Worm (Caenorhabditis elegans): ENCODE results near the gene lin-23.

lin-23 gene

ce11 chrII:6348360-6348759 lies 22.7 kb upstream of the lin-23 start (continued):
- no peak for TF ChIP-seq ceh-62 (tag; optimal IDR thresholded peaks at IDR 0.05)
- TF ChIP-seq ces-1 (GFP tag; optimal IDR thresholded peaks at IDR 0.05): no peak
- no peak for TF ChIP-seq D1046.2 (GFP tag; IDR thresholded peaks at IDR 0.05)
- TF ChIP-seq snpc-4 (tag; optimal IDR thresholded peaks at IDR 0.05): peak; percentile 36
- no peak for TF ChIP-seq F26F4.8 (GFP tag; conservative IDR thresholded peaks at IDR 0.05)
- TF ChIP-seq php-3 (GFP tag; IDR thresholded peaks at IDR 0.05): 0 out of 2 replicates have a peak, but pooled peaks have one; percentile 30
- TF ChIP-seq zfp-3 (GFP tag; conservative IDR thresholded peaks at IDR 0.05): 0 out of 2 replicates have a peak, but pooled peaks have one; percentile 33
- no peak for TF ChIP-seq sdz-12 (GFP tag; optimal IDR thresholded peaks at IDR 0.05)
- peak; percentile 20 for TF ChIP-seq ceh-28 (tag; optimal IDR thresholded peaks at IDR 0.05)

- no peak for TF ChIP-seq mxl-3 (GFP tag; optimal IDR thresholded peaks at IDR 0.05)
- TF ChIP-seq Y48G9A.11 (GFP tag; IDR thresholded peaks at IDR 0.05): no peak
- no peak for TF ChIP-seq fos-1 (tag; optimal IDR thresholded peaks at IDR 0.05)
- TF ChIP-seq ceh-82 (tag; optimal IDR thresholded peaks at IDR 0.05): no peak
- TF ChIP-seq spr-1 (tag; optimal IDR thresholded peaks at IDR 0.05): no peak
- no peak for TF ChIP-seq lin-38 (GFP tag; IDR thresholded peaks at IDR 0.05)
- TF ChIP-seq unc-39 (tag; optimal IDR thresholded peaks at IDR 0.05): no peak
- no peak for TF ChIP-seq tag-97 (GFP tag; IDR thresholded peaks at IDR 0.05)
- TF ChIP-seq T26A8.4 (GFP tag; IDR thresholded peaks at IDR 0.05): no peak
Observed at ce11 chrII:6349968-6350367, 21.1 kb upstream of the lin-23 start.

ce11 chrII:6351887-6352286 lies 19.2 kb upstream of the lin-23 start, which contains the start of gene C32D5.10:
C32D5.10 (minus strand) TSS chrII:6351987.
- no peak for TF ChIP-seq jun-1 (tag; optimal IDR thresholded peaks at IDR 0.05)
- no peak for TF ChIP-seq gei-8 (GFP tag; optimal IDR thresholded peaks at IDR 0.05)
- no peak for TF ChIP-seq nhr-6 (tag; optimal IDR thresholded peaks at IDR 0.05)
- TF ChIP-seq zag-1 (tag; optimal IDR thresholded peaks at IDR 0.05): no peak
- TF ChIP-seq snpc-1.2 (GFP tag; IDR thresholded peaks at IDR 0.05): no peak
- TF ChIP-seq tag-97 (GFP tag; IDR thresholded peaks at IDR 0.05): no peak
- no peak for TF ChIP-seq nhr-77 (tag; optimal IDR thresholded peaks at IDR 0.05)
- TF ChIP-seq ceh-62 (tag; optimal IDR thresholded peaks at IDR 0.05): no peak
- TF ChIP-seq unc-130 (GFP tag; optimal IDR thresholded peaks at IDR 0.05): no peak
- TF ChIP-seq nhr-41 (GFP tag; IDR thresholded peaks at IDR 0.05): no peak
- TF ChIP-seq hlh-11 (tag; optimal IDR thresholded peaks at IDR 0.05): no peak
- no peak for TF ChIP-seq mes-2 (tag; optimal IDR thresholded peaks at IDR 0.05; ENCODE audit: poor library complexity, severe bottlenecking)
- no peak for TF ChIP-seq fkh-10 (GFP tag; optimal IDR thresholded peaks at IDR 0.05)
- TF ChIP-seq lsy-2 (tag; optimal IDR thresholded peaks at IDR 0.05): no peak

ce11 chrII:6355396-6356346 lies 15.4 kb upstream of the lin-23 start, which contains the start of gene C32D5.11:
C32D5.11 (minus strand) TSS chrII:6355446.
- TF ChIP-seq mep-1 (tag; optimal IDR thresholded peaks at IDR 0.05): peak; percentile 77
- no peak for TF ChIP-seq nhr-102 (tag; optimal IDR thresholded peaks at IDR 0.05)
- no peak for TF ChIP-seq nhr-76 (tag; optimal IDR thresholded peaks at IDR 0.05)
- TF ChIP-seq ZK546.5 (tag; optimal IDR thresholded peaks at IDR 0.05): no peak
- no peak for TF ChIP-seq ceh-82 (tag; optimal IDR thresholded peaks at IDR 0.05)
- no peak for TF ChIP-seq Y48G9A.11 (GFP tag; IDR thresholded peaks at IDR 0.05)
- TF ChIP-seq ctbp-1 (GFP tag; IDR thresholded peaks at IDR 0.05): no peak
- TF ChIP-seq nhr-111 (GFP tag; optimal IDR thresholded peaks at IDR 0.05): no peak
- TF ChIP-seq nhr-77 (tag; optimal IDR thresholded peaks at IDR 0.05): peak; percentile 30
- no peak for TF ChIP-seq saeg-2 (GFP tag; IDR thresholded peaks at IDR 0.05)
- TF ChIP-seq gei-8 (GFP tag; optimal IDR thresholded peaks at IDR 0.05): no peak
- no peak for TF ChIP-seq F26F4.8 (GFP tag; conservative IDR thresholded peaks at IDR 0.05)
- no peak for TF ChIP-seq nhr-6 (tag; optimal IDR thresholded peaks at IDR 0.05)
- no peak for TF ChIP-seq F49E8.2 (tag; optimal IDR thresholded peaks at IDR 0.05; ENCODE audit: borderline replicate concordance)
- no peak for TF ChIP-seq attf-4 (tag; optimal IDR thresholded peaks at IDR 0.05)
- TF ChIP-seq hlh-30 (tag; optimal IDR thresholded peaks at IDR 0.05; ENCODE audit: insufficient read depth): peak; percentile 82
- TF ChIP-seq pha-4 (GFP tag; IDR thresholded peaks at IDR 0.05): no peak
- TF ChIP-seq pha-4 (tag; optimal IDR thresholded peaks at IDR 0.05): no peak
- TF ChIP-seq ztf-11 (tag; optimal IDR thresholded peaks at IDR 0.05): no peak
- TF ChIP-seq daf-16 (GFP tag; optimal IDR thresholded peaks at IDR 0.05): no peak
- TF ChIP-seq daf-16 (tag; optimal IDR thresholded peaks at IDR 0.05): no peak
- TF ChIP-seq R02D3.7 (tag; optimal IDR thresholded peaks at IDR 0.05): no peak

Data from whole organism, L4 larva.